Fruit fly (Drosophila melanogaster) ovary, adult (tissue): ENCODE measurements around the gene Adgf-D.

Experiments used
- CG17801 ChIP-seq: fragments of 200-800 bp; optimal IDR thresholded peaks from 2 replicates; lab custom pipeline; 2019; ENCODE audit warnings: missing biosample characterization, mild to moderate bottlenecking, missing genetic modification characterization, moderate library complexity; ENCODE audit not compliant: partially characterized antibody

The Adgf-D gene

dm6 chr3R:13715012-13715673, 9.9 kb upstream of the Adgf-D start, which contains the start of gene kmr:
Gene kmr (plus strand): TSS chr3R:13715207.
- TF ChIP-seq CG17801: peak; percentile 71

- TF ChIP-seq CG17801: no peak
Measured at dm6 chr3R:13713984-13714532, 8.9 kb upstream of the Adgf-D start.

dm6 chr3R:13713541-13713940, 8.3 kb upstream of the Adgf-D start:
- no peak for TF ChIP-seq CG17801

- no peak for TF ChIP-seq CG17801
Measured at dm6 chr3R:13711735-13712134, 6.5 kb upstream of the Adgf-D start, which contains the start of the genes primo-1 and primo-2. Gene primo-1 (minus strand): TSS chr3R:13711835. Gene primo-2 (minus strand): TSS chr3R:13711835.

dm6 chr3R:13710645-13711044, 5.4 kb upstream of the Adgf-D start:
- TF ChIP-seq CG17801: peak; percentile 34

- TF ChIP-seq CG17801: no peak
Measured at dm6 chr3R:13709839-13710238, 4.6 kb upstream of the Adgf-D start, which contains the start of gene Argp. Gene Argp (minus strand): TSS chr3R:13709939.

dm6 chr3R:13706457-13706856, 1.3 kb upstream of the Adgf-D start, which contains the start of gene Adgf-C:
Gene Adgf-C (plus strand): TSS chr3R:13706757.
- no peak for TF ChIP-seq CG17801

- TF ChIP-seq CG17801: no peak
Measured at dm6 chr3R:13700738-13701137, 4.5 kb downstream of the Adgf-D start, which contains the start of gene f-cup. Gene f-cup (minus strand): TSS chr3R:13700838.

- no peak for TF ChIP-seq CG17801
Measured at dm6 chr3R:13700192-13700591, 5.0 kb downstream of the Adgf-D start, which contains the start of gene ninaB. Gene ninaB (plus strand): TSS chr3R:13700565.

dm6 chr3R:13699350-13699749, 5.9 kb downstream of the Adgf-D start:
- no peak for TF ChIP-seq CG17801

dm6 chr3R:13693753-13694152, 11.4 kb downstream of the Adgf-D start, which contains the start of gene CG14367:
Gene CG14367 (plus strand): TSS chr3R:13694053.
- no peak for TF ChIP-seq CG17801

dm6 chr3R:13686371-13687211, 18.6 kb downstream of the Adgf-D start, which contains the start of gene omd:
Gene omd (minus strand): TSS chr3R:13687210.
- TF ChIP-seq CG17801: no peak

- no peak for TF ChIP-seq CG17801
Measured at dm6 chr3R:13685969-13686368, 19.2 kb downstream of the Adgf-D start.

dm6 chr3R:13684569-13685402, 20.4 kb downstream of the Adgf-D start:
- no peak for TF ChIP-seq CG17801

dm6 chr3R:13683624-13684568, 21.3 kb downstream of the Adgf-D start, which contains the start of gene flfl:
Gene flfl (plus strand): TSS chr3R:13683921.
- TF ChIP-seq CG17801: peak; percentile 31
